Worm (Caenorhabditis elegans): ENCODE results near the gene lgc-45.

DNA sequence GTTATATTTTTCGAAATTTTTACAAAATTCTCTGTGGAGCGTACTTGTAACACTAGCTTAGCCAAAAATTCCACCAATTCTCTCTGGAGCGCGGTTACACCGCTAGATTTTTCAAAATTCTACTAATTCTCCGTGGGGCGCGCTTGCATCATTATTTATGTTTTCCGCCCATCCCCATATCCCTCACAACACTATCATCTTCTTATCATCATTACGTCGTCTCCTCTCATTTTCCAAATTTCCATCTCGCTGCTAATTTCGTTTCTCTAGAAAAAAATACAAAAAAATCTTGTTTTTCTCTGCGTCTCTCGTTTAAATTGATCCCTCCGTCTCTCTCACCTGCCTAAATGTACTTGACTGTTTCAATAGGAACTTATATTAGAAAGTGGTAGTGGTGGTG lies 2.0 kb upstream of the lgc-45 start:
- TF ChIP-seq unc-62 (GFP tag; optimal IDR thresholded peaks at IDR 0.05) (no peak), elt-1 (tag; optimal IDR thresholded peaks at IDR 0.05; ENCODE audit: borderline replicate concordance, insufficient read depth) (no peak), pha-4 (tag; optimal IDR thresholded peaks at IDR 0.05) (no peak), ceh-43 (GFP tag; optimal IDR thresholded peaks at IDR 0.05) (no peak)

All from whole organism, mixed stage, embryonic.